Worm (Caenorhabditis elegans): ENCODE results near the gene Y116A8A.6.

ce11 chrIV:16776915-16777314 lies 51.7 kb downstream of the Y116A8A.6 start:
- no peak for TF ChIP-seq lin-13 (GFP tag; optimal IDR thresholded peaks at IDR 0.05)
- no peak for TF ChIP-seq peb-1 (tag; optimal IDR thresholded peaks at IDR 0.05)
- no peak for TF ChIP-seq nhr-12 (tag; optimal IDR thresholded peaks at IDR 0.05)
- TF ChIP-seq ama-1 (optimal IDR thresholded peaks at IDR 0.05) = no peak
- TF ChIP-seq sma-9 (GFP tag; optimal IDR thresholded peaks at IDR 0.05) = no peak
- TF ChIP-seq sma-9 (tag; optimal IDR thresholded peaks at IDR 0.05) = no peak
- no peak for TF ChIP-seq nhr-11 (tag; optimal IDR thresholded peaks at IDR 0.05)
- TF ChIP-seq ceh-82 (tag; optimal IDR thresholded peaks at IDR 0.05) = no peak
- no peak for TF ChIP-seq nhr-10 (tag; optimal IDR thresholded peaks at IDR 0.05)
